Fruit fly (Drosophila melanogaster) whole organism, embryonic: ENCODE data around the gene CG6628.

Experiments
- ATbp ChIP-seq: fragments of 200-800 bp; sonication (Bioruptor generic); optimal IDR thresholded peaks from 2 replicates; lab custom pipeline; 2017; ENCODE audit warnings: missing biosample characterization, mild to moderate bottlenecking, missing genetic modification characterization, missing genetic modification reagents
- Abd-B ChIP-seq: fragments of 200-800 bp; sonication (Bioruptor generic); optimal IDR thresholded peaks from 2 replicates; lab custom pipeline; 2018; ENCODE audit warnings: missing biosample characterization, mild to moderate bottlenecking, missing genetic modification characterization, moderate library complexity
- CG10431 ChIP-seq: fragments of 200-800 bp; sonication (Bioruptor generic); optimal IDR thresholded peaks from 3 replicates; lab custom pipeline; 2018; ENCODE audit warnings: missing biosample characterization, mild to moderate bottlenecking, missing genetic modification characterization
- CG10654 ChIP-seq: fragments of 200-800 bp; sonication (Bioruptor generic); optimal IDR thresholded peaks from 2 replicates; lab custom pipeline; 2016; ENCODE audit warnings: missing biosample characterization, missing genetic modification characterization
- CG11398 ChIP-seq: fragments of 200-800 bp; sonication (Bioruptor generic); optimal IDR thresholded peaks from 2 replicates; lab custom pipeline; 2016; ENCODE audit warnings: missing biosample characterization, missing genetic modification characterization
- CG13775 ChIP-seq: fragments of 200-800 bp; sonication (Bioruptor generic); optimal IDR thresholded peaks from 3 replicates; lab custom pipeline; 2017; ENCODE audit warnings: missing biosample characterization, mild to moderate bottlenecking, missing genetic modification characterization
- CG15011 ChIP-seq: fragments of 200-800 bp; sonication (Bioruptor generic); optimal IDR thresholded peaks from 3 replicates; lab custom pipeline; 2018; ENCODE audit warnings: missing biosample characterization, mild to moderate bottlenecking, missing genetic modification characterization
- CG15514 ChIP-seq: fragments of 200-800 bp; sonication (Bioruptor generic); optimal IDR thresholded peaks from 3 replicates; lab custom pipeline; 2017; ENCODE audit warnings: missing biosample characterization, missing genetic modification characterization, mild to moderate bottlenecking, moderate library complexity, missing genetic modification reagents
- CG17328 ChIP-seq: fragments of 200-800 bp; sonication (Bioruptor generic); IDR thresholded peaks from 2 replicates; pipeline ENCODE4 v1.3.6; 2022; ENCODE audit warnings: missing biosample characterization, missing genetic modification characterization
- CG17359 ChIP-seq: fragments of 200-800 bp; sonication (Bioruptor generic); optimal IDR thresholded peaks from 3 replicates; lab custom pipeline; 2018; ENCODE audit warnings: missing biosample characterization, mild to moderate bottlenecking, missing genetic modification characterization, moderate library complexity
- CG32767 ChIP-seq: fragments of 200-800 bp; sonication (Bioruptor generic); IDR thresholded peaks from 2 replicates; pipeline ENCODE4 v1.3.6; 2022; ENCODE audit warnings: missing biosample characterization, missing genetic modification characterization
- CG33213 ChIP-seq: fragments of 200-800 bp; sonication (Bioruptor generic); optimal IDR thresholded peaks from 3 replicates; lab custom pipeline; 2016; ENCODE audit warnings: missing biosample characterization, missing genetic modification characterization
- CG4282 ChIP-seq: fragments of 200-800 bp; sonication (Bioruptor generic); optimal IDR thresholded peaks from 2 replicates; lab custom pipeline; 2016; ENCODE audit warnings: missing biosample characterization, missing genetic modification characterization
- CG6765 ChIP-seq: fragments of 200-800 bp; sonication (Bioruptor generic); optimal IDR thresholded peaks from 3 replicates; lab custom pipeline; 2017; ENCODE audit warnings: missing biosample characterization, mild to moderate bottlenecking, missing genetic modification characterization
- CG8281 ChIP-seq: fragments of 200-800 bp; sonication (Bioruptor generic); optimal IDR thresholded peaks from 2 replicates; lab custom pipeline; 2018; ENCODE audit warnings: missing biosample characterization, mild to moderate bottlenecking, missing genetic modification characterization, moderate library complexity
- CG9817 ChIP-seq: fragments of 200-800 bp; sonication (Bioruptor generic); optimal IDR thresholded peaks from 2 replicates; lab custom pipeline; 2018; ENCODE audit warnings: missing biosample characterization, mild to moderate bottlenecking, missing genetic modification characterization, moderate library complexity
- CHES-1-like ChIP-seq: fragments of 200-800 bp; sonication (Bioruptor generic); optimal IDR thresholded peaks from 2 replicates; lab custom pipeline; 2016; ENCODE audit warnings: missing biosample characterization, missing genetic modification characterization
- CoRest ChIP-seq: fragments of 200-800 bp; sonication (Bioruptor generic); optimal IDR thresholded peaks from 3 replicates; lab custom pipeline; 2018; ENCODE audit warnings: missing biosample characterization, mild to moderate bottlenecking, missing genetic modification characterization, moderate library complexity
- Dfd ChIP-seq, 2 experiments: fragments of >200 bp; optimal IDR thresholded peaks; 2 replicates each; lab custom pipeline; 2017; ENCODE audit warnings: missing biosample characterization in 2 of 2, missing genetic modification characterization in 2 of 2
- Ets97D ChIP-seq: fragments of 200-800 bp; sonication (Bioruptor generic); optimal IDR thresholded peaks from 3 replicates; lab custom pipeline; 2016; ENCODE audit warnings: missing biosample characterization, missing genetic modification characterization
- H2.0 ChIP-seq: fragments of 200-800 bp; sonication (Bioruptor generic); IDR thresholded peaks from 2 replicates; pipeline ENCODE4 v1.3.6; 2022; ENCODE audit warnings: missing biosample characterization, missing genetic modification characterization
- HLH54F ChIP-seq: fragments of 200-800 bp; sonication (Bioruptor generic); optimal IDR thresholded peaks from 3 replicates; lab custom pipeline; 2016; ENCODE audit warnings: missing biosample characterization, missing genetic modification characterization
- Hr39 ChIP-seq: fragments of >200 bp; optimal IDR thresholded peaks from 2 replicates; lab custom pipeline; 2017
- Lim3 ChIP-seq: fragments of 200-800 bp; sonication (Bioruptor generic); IDR thresholded peaks from 2 replicates; pipeline ENCODE4 v1.3.6; 2022; ENCODE audit warnings: missing biosample characterization, missing genetic modification characterization
- MESR4 ChIP-seq: fragments of 200-800 bp; sonication (Bioruptor generic); optimal IDR thresholded peaks from 2 replicates; lab custom pipeline; 2018; ENCODE audit warnings: missing biosample characterization, mild to moderate bottlenecking, missing genetic modification characterization, moderate library complexity
- Mes4 ChIP-seq: fragments of 200-800 bp; sonication (Bioruptor generic); optimal IDR thresholded peaks from 2 replicates; lab custom pipeline; 2016; ENCODE audit warnings: missing biosample characterization, missing genetic modification characterization
- Ravus ChIP-seq: fragments of 200-800 bp; sonication (Bioruptor generic); IDR thresholded peaks from 2 replicates; pipeline ENCODE4 v1.3.6; 2022; ENCODE audit warnings: missing biosample characterization, missing genetic modification characterization
- Rx ChIP-seq: fragments of 200-800 bp; sonication (Bioruptor generic); IDR thresholded peaks from 2 replicates; pipeline ENCODE4 v1.3.6; 2022; ENCODE audit warnings: missing biosample characterization, missing genetic modification characterization
- TFAM ChIP-seq: fragments of 200-800 bp; sonication (Bioruptor generic); optimal IDR thresholded peaks from 2 replicates; lab custom pipeline; 2017; ENCODE audit warnings: missing biosample characterization, missing genetic modification characterization, inconsistent platforms
- Vsx1 ChIP-seq: fragments of 200-800 bp; sonication (Bioruptor generic); optimal IDR thresholded peaks from 2 replicates; lab custom pipeline; 2017; ENCODE audit warnings: missing biosample characterization, mild to moderate bottlenecking, missing genetic modification characterization, missing genetic modification reagents
- ac ChIP-seq: fragments of 200-800 bp; sonication (Bioruptor generic); optimal IDR thresholded peaks from 3 replicates; lab custom pipeline; 2017; ENCODE audit warnings: missing biosample characterization, mild to moderate bottlenecking, missing genetic modification characterization
- amos ChIP-seq: fragments of 200-800 bp; sonication (Bioruptor generic); IDR thresholded peaks from 2 replicates; pipeline ENCODE4 v1.3.6; 2022; ENCODE audit warnings: missing biosample characterization, missing genetic modification characterization; ENCODE audit not compliant: partially characterized antibody
- cg ChIP-seq: fragments of 200-800 bp; sonication (Bioruptor generic); optimal IDR thresholded peaks from 3 replicates; lab custom pipeline; 2019; ENCODE audit warnings: missing biosample characterization, mild to moderate bottlenecking, missing genetic modification characterization, moderate library complexity
- crc ChIP-seq: fragments of 200-800 bp; sonication (Bioruptor generic); optimal IDR thresholded peaks from 2 replicates; lab custom pipeline; 2016; ENCODE audit warnings: missing biosample characterization, missing genetic modification characterization
- dmrt11E ChIP-seq: fragments of 200-800 bp; sonication (Bioruptor generic); optimal IDR thresholded peaks from 3 replicates; lab custom pipeline; 2018; ENCODE audit warnings: missing biosample characterization, mild to moderate bottlenecking, missing genetic modification characterization, moderate library complexity
- ewg ChIP-seq: fragments of 200-800 bp; sonication (Bioruptor generic); optimal IDR thresholded peaks from 3 replicates; lab custom pipeline; 2017; ENCODE audit warnings: mild to moderate bottlenecking, missing biosample characterization, missing genetic modification reagents, missing genetic modification characterization
- gsb-n ChIP-seq: fragments of 200-800 bp; sonication (Bioruptor generic); optimal IDR thresholded peaks from 3 replicates; lab custom pipeline; 2018; ENCODE audit warnings: missing biosample characterization, mild to moderate bottlenecking, missing genetic modification characterization
- ind ChIP-seq: fragments of 200-800 bp; sonication (Bioruptor generic); optimal IDR thresholded peaks from 3 replicates; lab custom pipeline; 2016; ENCODE audit warnings: missing biosample characterization, missing genetic modification characterization
- jing ChIP-seq: fragments of 200-800 bp; sonication (Bioruptor generic); optimal IDR thresholded peaks from 2 replicates; lab custom pipeline; 2018; ENCODE audit warnings: missing biosample characterization, mild to moderate bottlenecking, missing genetic modification characterization
- kay ChIP-seq: fragments of 200-800 bp; sonication (Bioruptor generic); optimal IDR thresholded peaks from 2 replicates; lab custom pipeline; 2016; ENCODE audit warnings: missing biosample characterization, missing genetic modification characterization
- lmd ChIP-seq: fragments of 200-800 bp; sonication (Bioruptor generic); IDR thresholded peaks from 2 replicates; pipeline ENCODE4 v1.3.6; 2022; ENCODE audit warnings: missing biosample characterization, missing genetic modification characterization
- lov ChIP-seq, 2 experiments: fragments of 200-800 bp in 1 of 2; fragments of >200 bp in 1 of 2; sonication (Bioruptor generic) in 1 of 2; IDR thresholded peaks in 1 of 2; optimal IDR thresholded peaks in 1 of 2; 2 replicates in 1 of 2; 3 replicates in 1 of 2; pipeline versions ENCODE4 v1.3.6 to Lab custom; 2017 to 2022; ENCODE audit warnings: missing biosample characterization in 1 of 2, missing genetic modification characterization in 1 of 2
- mam ChIP-seq: fragments of 200-800 bp; sonication (Bioruptor generic); optimal IDR thresholded peaks from 3 replicates; lab custom pipeline; 2016; ENCODE audit warnings: missing biosample characterization, missing genetic modification characterization
- pho ChIP-seq: fragments of 200-800 bp; sonication (Bioruptor generic); optimal IDR thresholded peaks from 2 replicates; lab custom pipeline; 2016; ENCODE audit warnings: missing biosample characterization, missing genetic modification characterization
- scrt ChIP-seq: fragments of 200-800 bp; sonication (Bioruptor generic); optimal IDR thresholded peaks from 2 replicates; lab custom pipeline; 2018; ENCODE audit warnings: missing biosample characterization, mild to moderate bottlenecking, missing genetic modification characterization, moderate library complexity
- slbo ChIP-seq: fragments of 200-800 bp; sonication (Bioruptor generic); IDR thresholded peaks from 2 replicates; pipeline ENCODE4 v1.3.6; 2022; ENCODE audit warnings: missing biosample characterization, missing genetic modification characterization
- tio ChIP-seq: fragments of 200-800 bp; sonication (Bioruptor generic); optimal IDR thresholded peaks from 2 replicates; lab custom pipeline; 2017; ENCODE audit warnings: missing biosample characterization, missing genetic modification characterization, inconsistent platforms
- zf30C ChIP-seq: fragments of 200-800 bp; sonication (Bioruptor generic); optimal IDR thresholded peaks from 3 replicates; lab custom pipeline; 2018; ENCODE audit warnings: missing biosample characterization, mild to moderate bottlenecking, missing genetic modification characterization
- zfh1 ChIP-seq: fragments of 200-800 bp; sonication (Bioruptor generic); IDR thresholded peaks from 3 replicates; pipeline ENCODE4 v1.3.6; 2022; ENCODE audit warnings: missing biosample characterization, missing genetic modification characterization

The CG6628 gene

dm6 chr3L:10206226-10206968 lies 39.6 kb upstream of the CG6628 start (continued):
- TF ChIP-seq mam (GFP tag; lab: Kevin White, UChicago): no peak
- no peak for TF ChIP-seq Mes4
- TF ChIP-seq CG9817 (tag; lab: Kevin White, UChicago): no peak
- TF ChIP-seq kay (GFP tag; lab: Kevin White, UChicago): no peak
- no peak for TF ChIP-seq ac
- TF ChIP-seq CG15514 (GFP tag; lab: Kevin White, UChicago): peak; percentile 19
- peak; percentile 3 for TF ChIP-seq CG33213
- no peak for TF ChIP-seq Lim3
- no peak for TF ChIP-seq CG6765 (GFP tag; lab: Kevin White, UChicago)
- no peak for TF ChIP-seq CG15011 (GFP tag; lab: Kevin White, UChicago)
- peak; percentile 41; the same call in 1 of the 2 replicates for TF ChIP-seq CG17328
- no peak for TF ChIP-seq Rx (GFP tag; lab: Robert Waterston, UW)
- no peak for TF ChIP-seq CG10431 (GFP tag; lab: Kevin White, UChicago)
- no peak for TF ChIP-seq Ravus (GFP tag; lab: Robert Waterston, UW)
- TF ChIP-seq lmd (GFP tag; lab: Robert Waterston, UW): peak; percentile 35
- TF ChIP-seq CG10654 (GFP tag; lab: Kevin White, UChicago): peak; percentile 39
- no peak for TF ChIP-seq TFAM (GFP tag; lab: Kevin White, UChicago)
- no peak for TF ChIP-seq CG4282 (GFP tag; lab: Kevin White, UChicago)
- peak; percentile 36 for TF ChIP-seq CoRest (tag; lab: Kevin White, UChicago)
- TF ChIP-seq crc: no peak
- no peak for TF ChIP-seq Vsx1
- TF ChIP-seq cg (GFP tag; lab: Kevin White, UChicago): peak; percentile 24
- TF ChIP-seq Abd-B (GFP tag; lab: Kevin White, UChicago): peak; percentile 14
- peak; percentile 81 for TF ChIP-seq ATbp
- TF ChIP-seq CG13775 (GFP tag; lab: Kevin White, UChicago): no peak
- TF ChIP-seq tio (GFP tag; lab: Kevin White, UChicago): peak; percentile 27
- TF ChIP-seq ewg (GFP tag; lab: Kevin White, UChicago): peak; percentile 50
- no peak for TF ChIP-seq Dfd (GFP tag; optimal IDR thresholded peaks at IDR 0.05; lab: Kevin White, UChicago)
- no peak for TF ChIP-seq CG11398 (GFP tag; lab: Kevin White, UChicago)
- TF ChIP-seq Hr39: no peak
- TF ChIP-seq H2.0 (GFP tag; lab: Robert Waterston, UW): no peak
- TF ChIP-seq zfh1 (GFP tag; lab: Robert Waterston, UW): 0 out of 3 replicates have a peak, but pooled peaks have one; percentile 9
- no peak for TF ChIP-seq dmrt11E (tag; lab: Kevin White, UChicago)
- TF ChIP-seq CHES-1-like (GFP tag; lab: Kevin White, UChicago): no peak
- peak; percentile 64 for TF ChIP-seq gsb-n (tag; lab: Kevin White, UChicago)
- TF ChIP-seq CG8281 (tag; lab: Kevin White, UChicago): no peak
- TF ChIP-seq pho: no peak
- TF ChIP-seq zf30C (GFP tag; lab: Kevin White, UChicago): no peak
- no peak for TF ChIP-seq amos (GFP tag; lab: Robert Waterston, UW)
- peak; percentile 83 for TF ChIP-seq CG17359 (tag; lab: Kevin White, UChicago)
- no peak for TF ChIP-seq HLH54F (GFP tag; lab: Kevin White, UChicago)
- no peak for TF ChIP-seq MESR4 (GFP tag; lab: Kevin White, UChicago)
- no peak for TF ChIP-seq jing (GFP tag; lab: Kevin White, UChicago)
- peak; percentile 63 for TF ChIP-seq ind (GFP tag; lab: Kevin White, UChicago)
- no peak for TF ChIP-seq slbo (GFP tag; lab: Robert Waterston, UW)
- TF ChIP-seq scrt (GFP tag; lab: Kevin White, UChicago): peak; percentile 47
- no peak for TF ChIP-seq Ets97D (GFP tag; lab: Kevin White, UChicago)
- 0 out of 2 replicates have a peak, but pooled peaks have one; percentile 26 for TF ChIP-seq CG32767 (GFP tag; lab: Robert Waterston, UW)
- no peak for TF ChIP-seq lov (optimal IDR thresholded peaks at IDR 0.05; lab: Kevin White, UChicago)
- no peak for TF ChIP-seq lov (GFP tag; IDR thresholded peaks at IDR 0.05; lab: Robert Waterston, UW)
